Fruit fly (Drosophila melanogaster): ENCODE data around the gene CG2931.
A peak's percentile ranks its signal among the peaks of the same experiment; 100 is the strongest.

DNA sequence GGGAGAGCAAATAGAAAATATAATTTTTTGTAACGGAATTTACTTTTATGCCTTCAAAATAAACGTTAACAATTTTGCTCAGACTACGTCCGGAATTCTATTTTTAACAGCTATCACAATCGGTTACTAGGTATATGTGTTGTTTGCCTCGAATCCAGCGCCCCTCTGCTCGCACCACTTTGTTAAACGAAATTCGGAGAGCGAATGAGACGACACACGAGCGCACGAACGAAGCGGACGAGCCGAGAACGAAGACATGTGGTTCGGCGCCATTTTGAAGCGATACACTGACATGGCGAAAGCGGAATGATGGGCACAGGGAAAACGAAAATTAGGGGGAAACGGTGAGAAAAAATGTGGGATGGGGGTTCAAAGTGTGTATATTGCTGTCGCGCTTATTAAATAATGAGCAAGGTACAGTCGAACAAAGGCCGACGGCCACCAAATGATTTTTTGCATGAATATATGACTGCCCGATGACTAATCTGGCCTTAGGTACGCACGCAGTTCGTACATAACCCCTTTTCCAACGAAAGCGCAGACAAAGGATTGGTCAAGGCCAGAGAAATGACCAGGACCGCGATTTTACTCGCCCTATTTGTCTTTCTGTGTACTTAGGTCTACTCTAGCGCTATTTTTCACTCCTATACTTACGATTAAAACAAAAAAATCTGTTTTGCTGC, 32.1 kb upstream of the CG2931 start:
- TF ChIP-seq CG34367 (tag; optimal IDR thresholded peaks at IDR 0.05) (peak; percentile 9), Ets98B (GFP tag; IDR thresholded peaks at IDR 0.05) (no peak), EcR (GFP tag; optimal IDR thresholded peaks at IDR 0.05) (peak; percentile 54), CG32121 (GFP tag; IDR thresholded peaks at IDR 0.05) (no peak)
